Fruit fly (Drosophila melanogaster) whole organism, prepupa: ENCODE data around the gene zormin.

Experiments used
- Blimp-1 ChIP-seq: fragments of 200-800 bp; sonication (Bioruptor generic); optimal IDR thresholded peaks from 3 replicates; lab custom pipeline; 2017; ENCODE audit warnings: missing biosample characterization, missing genetic modification characterization, mild to moderate bottlenecking, moderate library complexity, missing genetic modification reagents
- CG10631 ChIP-seq: fragments of 200-800 bp; sonication (Bioruptor generic); optimal IDR thresholded peaks from 2 replicates; lab custom pipeline; 2016; ENCODE audit warnings: missing biosample characterization, missing genetic modification characterization
- CG11294 ChIP-seq: fragments of 200-800 bp; sonication (Bioruptor generic); IDR thresholded peaks from 2 replicates; pipeline ENCODE4 v1.3.6; 2022; ENCODE audit warnings: missing biosample characterization, missing genetic modification characterization
- CG11902 ChIP-seq: fragments of 200-800 bp; sonication (Bioruptor generic); optimal IDR thresholded peaks from 3 replicates; lab custom pipeline; 2016; ENCODE audit warnings: missing biosample characterization, missing genetic modification characterization
- CG15336 ChIP-seq: fragments of 200-800 bp; sonication (Bioruptor generic); IDR thresholded peaks from 2 replicates; pipeline ENCODE4 v1.3.6; 2022; ENCODE audit warnings: missing biosample characterization, missing genetic modification characterization
- CG1621 ChIP-seq: fragments of 200-800 bp; sonication (Bioruptor generic); optimal IDR thresholded peaks from 3 replicates; lab custom pipeline; 2018; ENCODE audit warnings: missing biosample characterization, mild to moderate bottlenecking, missing genetic modification characterization
- CG16779 ChIP-seq: fragments of 200-800 bp; sonication (Bioruptor generic); optimal IDR thresholded peaks from 3 replicates; lab custom pipeline; 2017; ENCODE audit warnings: missing biosample characterization, mild to moderate bottlenecking, missing genetic modification characterization
- CG3032 ChIP-seq: fragments of 200-800 bp; optimal IDR thresholded peaks from 2 replicates; lab custom pipeline; 2019; ENCODE audit warnings: missing biosample characterization, mild to moderate bottlenecking, missing genetic modification characterization, moderate library complexity
- CG31627 ChIP-seq: fragments of 200-800 bp; sonication (Bioruptor generic); optimal IDR thresholded peaks from 3 replicates; lab custom pipeline; 2016; ENCODE audit warnings: missing biosample characterization, missing genetic modification characterization
- CG32006 ChIP-seq: fragments of 200-800 bp; sonication (Bioruptor generic); optimal IDR thresholded peaks from 3 replicates; lab custom pipeline; 2017; ENCODE audit warnings: missing biosample characterization, mild to moderate bottlenecking, missing genetic modification characterization
- CG3919 ChIP-seq: fragments of 200-800 bp; sonication (Bioruptor generic); optimal IDR thresholded peaks from 3 replicates; lab custom pipeline; 2016; ENCODE audit warnings: missing biosample characterization, missing genetic modification characterization
- CG4318 ChIP-seq: fragments of 200-800 bp; sonication (Bioruptor generic); optimal IDR thresholded peaks from 3 replicates; lab custom pipeline; 2017; ENCODE audit warnings: missing biosample characterization, mild to moderate bottlenecking, missing genetic modification characterization
- CG6163 ChIP-seq: fragments of 200-800 bp; sonication (Bioruptor generic); IDR thresholded peaks from 3 replicates; pipeline ENCODE4 v1.3.6; 2022; ENCODE audit warnings: missing biosample characterization, missing genetic modification characterization
- CG6276 ChIP-seq: fragments of 200-800 bp; sonication (Bioruptor generic); optimal IDR thresholded peaks from 2 replicates; lab custom pipeline; 2017; ENCODE audit warnings: missing biosample characterization, mild to moderate bottlenecking, missing genetic modification characterization
- CG6792 ChIP-seq: fragments of 200-800 bp; sonication (Bioruptor generic); optimal IDR thresholded peaks from 3 replicates; lab custom pipeline; 2016; ENCODE audit warnings: missing biosample characterization, missing genetic modification characterization
- CG6854 ChIP-seq: fragments of 200-800 bp; sonication (Bioruptor generic); optimal IDR thresholded peaks from 2 replicates; lab custom pipeline; 2017; ENCODE audit warnings: missing biosample characterization, mild to moderate bottlenecking, missing genetic modification characterization
- CG7368 ChIP-seq: fragments of 200-800 bp; sonication (Bioruptor generic); optimal IDR thresholded peaks from 3 replicates; lab custom pipeline; 2016; ENCODE audit warnings: missing biosample characterization, missing genetic modification characterization
- CG8119 ChIP-seq: fragments of 200-800 bp; sonication (Bioruptor generic); IDR thresholded peaks from 3 replicates; pipeline ENCODE4 v1.3.6; 2022; ENCODE audit warnings: missing biosample characterization, missing genetic modification characterization
- CG8319 ChIP-seq: fragments of 200-800 bp; sonication (Bioruptor generic); optimal IDR thresholded peaks from 3 replicates; lab custom pipeline; 2016; ENCODE audit warnings: missing biosample characterization, missing genetic modification characterization
- CG8632 ChIP-seq: fragments of 200-800 bp; sonication (Bioruptor generic); optimal IDR thresholded peaks from 3 replicates; lab custom pipeline; 2016; ENCODE audit warnings: missing biosample characterization, missing genetic modification characterization
- Eip75B ChIP-seq: fragments of 200-800 bp; sonication (Bioruptor generic); optimal IDR thresholded peaks from 3 replicates; lab custom pipeline; 2016; ENCODE audit warnings: missing biosample characterization, missing genetic modification characterization
- Eip78C ChIP-seq: fragments of 200-800 bp; sonication (Bioruptor generic); peaks from one replicate; lab custom pipeline; 2016; ENCODE audit warnings: missing biosample characterization, missing genetic modification characterization
- Eip93F ChIP-seq: fragments of 200-800 bp; sonication (Bioruptor generic); optimal IDR thresholded peaks from 2 replicates; lab custom pipeline; 2016; ENCODE audit warnings: missing biosample characterization, mild to moderate bottlenecking, missing genetic modification characterization
- Ets21C ChIP-seq: fragments of 200-800 bp; sonication (Bioruptor generic); optimal IDR thresholded peaks from 3 replicates; lab custom pipeline; 2016; ENCODE audit warnings: missing biosample characterization, missing genetic modification characterization
- Ets96B ChIP-seq: fragments of 200-800 bp; optimal IDR thresholded peaks from 2 replicates; lab custom pipeline; 2019; ENCODE audit warnings: missing biosample characterization, mild to moderate bottlenecking, missing genetic modification characterization, moderate library complexity
- Gug ChIP-seq: fragments of 200-800 bp; sonication (Bioruptor generic); IDR thresholded peaks from 2 replicates; pipeline ENCODE4 v1.3.6; 2022; ENCODE audit warnings: missing biosample characterization, missing genetic modification characterization
- Hr38 ChIP-seq: sonication (Bioruptor generic); optimal IDR thresholded peaks from 2 replicates; lab custom pipeline; 2016; ENCODE audit warnings: missing biosample characterization, missing genetic modification characterization
- Hr39 ChIP-seq: fragments of 200-800 bp; sonication (Bioruptor generic); optimal IDR thresholded peaks from 2 replicates; lab custom pipeline; 2016; ENCODE audit warnings: missing biosample characterization, missing genetic modification characterization
- Hr4 ChIP-seq: fragments of 200-800 bp; sonication (Bioruptor generic); optimal IDR thresholded peaks from 3 replicates; lab custom pipeline; 2016; ENCODE audit warnings: missing biosample characterization, missing genetic modification characterization
- Met ChIP-seq: fragments of 200-800 bp; sonication (Bioruptor generic); optimal IDR thresholded peaks from 3 replicates; lab custom pipeline; 2016; ENCODE audit warnings: missing biosample characterization, missing genetic modification characterization
- OdsH ChIP-seq: fragments of 200-800 bp; sonication (Bioruptor generic); optimal IDR thresholded peaks from 3 replicates; lab custom pipeline; 2016; ENCODE audit warnings: missing biosample characterization, missing genetic modification characterization
- Smox ChIP-seq: fragments of 200-800 bp; sonication (Bioruptor generic); optimal IDR thresholded peaks from 3 replicates; lab custom pipeline; 2016; ENCODE audit warnings: missing biosample characterization, missing genetic modification characterization
- Sox102F ChIP-seq: fragments of 200-800 bp; sonication (Bioruptor generic); optimal IDR thresholded peaks from 2 replicates; lab custom pipeline; 2016; ENCODE audit warnings: missing biosample characterization, mild to moderate bottlenecking, missing genetic modification characterization
- Sox14 ChIP-seq: fragments of 200-800 bp; sonication (Bioruptor generic); optimal IDR thresholded peaks from 3 replicates; lab custom pipeline; 2016; ENCODE audit warnings: missing biosample characterization, missing genetic modification characterization
- Sox15 ChIP-seq: fragments of 200-800 bp; sonication (Bioruptor generic); optimal IDR thresholded peaks from 3 replicates; lab custom pipeline; 2016; ENCODE audit warnings: missing biosample characterization, missing genetic modification characterization
- achi ChIP-seq: fragments of 200-800 bp; sonication (Bioruptor generic); optimal IDR thresholded peaks from 3 replicates; lab custom pipeline; 2016; ENCODE audit warnings: missing biosample characterization, missing genetic modification characterization
- acj6 ChIP-seq: fragments of 200-800 bp; sonication (Bioruptor generic); optimal IDR thresholded peaks from 3 replicates; lab custom pipeline; 2016; ENCODE audit warnings: missing biosample characterization, missing genetic modification characterization
- cyc ChIP-seq: fragments of 200-800 bp; sonication (Bioruptor generic); optimal IDR thresholded peaks from 3 replicates; lab custom pipeline; 2016; ENCODE audit warnings: missing biosample characterization, missing genetic modification characterization
- dac ChIP-seq: fragments of 200-800 bp; sonication (Bioruptor generic); optimal IDR thresholded peaks from 2 replicates; lab custom pipeline; 2017; ENCODE audit warnings: missing biosample characterization, mild to moderate bottlenecking, missing genetic modification characterization
- dsx ChIP-seq: fragments of 200-800 bp; optimal IDR thresholded peaks from 3 replicates; lab custom pipeline; 2019; ENCODE audit warnings: missing biosample characterization, mild to moderate bottlenecking, missing genetic modification characterization, moderate library complexity; ENCODE audit not compliant: poor library complexity, severe bottlenecking
- eg ChIP-seq: fragments of 200-800 bp; sonication (Bioruptor generic); IDR thresholded peaks from 3 replicates; pipeline ENCODE4 v1.3.6; 2022; ENCODE audit warnings: missing biosample characterization, missing genetic modification characterization
- esn ChIP-seq: fragments of 200-800 bp; sonication (Bioruptor generic); optimal IDR thresholded peaks from 2 replicates; lab custom pipeline; 2016; ENCODE audit warnings: missing biosample characterization, mild to moderate bottlenecking, missing genetic modification characterization, moderate library complexity
- fd59A ChIP-seq: fragments of 200-800 bp; sonication (Bioruptor generic); optimal IDR thresholded peaks from 2 replicates; lab custom pipeline; 2017; ENCODE audit warnings: missing biosample characterization, mild to moderate bottlenecking, missing genetic modification characterization, missing genetic modification reagents
- fd85E ChIP-seq: fragments of 200-800 bp; sonication (Bioruptor generic); optimal IDR thresholded peaks from 3 replicates; lab custom pipeline; 2016; ENCODE audit warnings: missing biosample characterization, missing genetic modification characterization
- fkh ChIP-seq: fragments of 200-800 bp; sonication (Bioruptor generic); optimal IDR thresholded peaks from 3 replicates; lab custom pipeline; 2017; ENCODE audit warnings: missing biosample characterization, mild to moderate bottlenecking, missing genetic modification characterization, moderate library complexity
- lz ChIP-seq: fragments of 200-800 bp; sonication (Bioruptor generic); optimal IDR thresholded peaks from 3 replicates; lab custom pipeline; 2016; ENCODE audit warnings: missing biosample characterization, missing genetic modification characterization
- net ChIP-seq: fragments of 200-800 bp; sonication (Bioruptor generic); optimal IDR thresholded peaks from 3 replicates; lab custom pipeline; 2016; ENCODE audit warnings: missing biosample characterization, missing genetic modification characterization
- salr ChIP-seq, 2 experiments: fragments of 200-800 bp; sonication (Bioruptor generic); optimal IDR thresholded peaks; 3 replicates each; lab custom pipeline; 2016 to 2018; ENCODE audit warnings: missing biosample characterization in 2 of 2, missing genetic modification characterization in 2 of 2, mild to moderate bottlenecking in 1 of 2
- spab ChIP-seq: fragments of 200-800 bp; sonication (Bioruptor generic); optimal IDR thresholded peaks from 2 replicates; lab custom pipeline; 2017; ENCODE audit warnings: missing biosample characterization, mild to moderate bottlenecking, missing genetic modification characterization, missing genetic modification reagents
- ss ChIP-seq, 2 experiments: fragments of 200-800 bp; sonication (Bioruptor generic); optimal IDR thresholded peaks; 2 replicates in 1 of 2; 3 replicates in 1 of 2; lab custom pipeline; 2017 to 2018; ENCODE audit warnings: mild to moderate bottlenecking in 2 of 2, missing biosample characterization in 2 of 2, missing genetic modification characterization in 2 of 2, moderate library complexity in 1 of 2
- svp ChIP-seq: fragments of 200-800 bp; sonication (Bioruptor generic); peaks from one replicate; lab custom pipeline; 2016; ENCODE audit warnings: missing biosample characterization, missing genetic modification characterization
- topi ChIP-seq: fragments of 200-800 bp; sonication (Bioruptor generic); optimal IDR thresholded peaks from 3 replicates; lab custom pipeline; 2016; ENCODE audit warnings: missing biosample characterization, missing genetic modification characterization
- vri ChIP-seq: fragments of 200-800 bp; sonication (Bioruptor generic); optimal IDR thresholded peaks from 3 replicates; lab custom pipeline; 2016; ENCODE audit warnings: missing biosample characterization, mild to moderate bottlenecking, missing genetic modification characterization

Gene zormin

DNA sequence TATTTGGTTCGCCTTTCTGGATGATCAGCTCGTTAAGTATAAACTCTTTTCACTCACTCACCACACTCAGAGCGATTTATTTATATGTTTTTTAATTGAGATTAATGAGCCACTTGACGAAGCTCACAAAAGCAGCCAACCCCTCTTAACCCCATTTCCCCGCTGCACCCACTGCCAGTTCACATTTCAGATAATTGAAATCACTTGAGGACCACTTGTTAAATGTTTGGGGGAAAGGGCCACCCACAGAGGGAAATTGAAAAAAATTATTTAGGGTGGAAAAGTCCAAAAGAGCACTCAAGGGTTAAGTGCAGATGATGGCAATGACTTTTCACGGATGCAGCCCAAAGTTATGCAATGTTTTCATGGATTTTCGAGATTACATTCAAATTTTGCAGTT lies 1.2 kb upstream of the zormin start:
- TF ChIP-seq CG15336 = peak; percentile 50
- peak; percentile 63 for TF ChIP-seq OdsH
- peak; percentile 18 for TF ChIP-seq CG6792 (GFP tag; lab: Kevin White, UChicago)
- peak; percentile 23 for TF ChIP-seq Ets21C (GFP tag; lab: Kevin White, UChicago)
- peak; percentile 25 for TF ChIP-seq lz (GFP tag; lab: Kevin White, UChicago)
- TF ChIP-seq Sox14 (GFP tag; lab: Kevin White, UChicago) = peak; percentile 39
- no peak for TF ChIP-seq CG4318 (GFP tag; lab: Kevin White, UChicago)
- TF ChIP-seq fd59A (GFP tag; lab: Kevin White, UChicago) = no peak
- TF ChIP-seq cyc (GFP tag; lab: Kevin White, UChicago) = peak; percentile 31
- no peak for TF ChIP-seq Eip75B (GFP tag; lab: Kevin White, UChicago)
- TF ChIP-seq fkh (GFP tag; lab: Kevin White, UChicago) = no peak
- TF ChIP-seq net = peak; percentile 57
- TF ChIP-seq Eip93F = no peak
- TF ChIP-seq achi = peak; percentile 23
- TF ChIP-seq salr (GFP tag; optimal IDR thresholded peaks at IDR 0.05; lab: Kevin White, UChicago) = peak; percentile 12 to 40
- TF ChIP-seq esn (GFP tag; lab: Kevin White, UChicago) = peak; percentile 53
- TF ChIP-seq acj6 (GFP tag; lab: Kevin White, UChicago) = peak; percentile 64
- TF ChIP-seq CG6276 = no peak
- TF ChIP-seq Sox102F (GFP tag; lab: Kevin White, UChicago) = peak; percentile 59
- TF ChIP-seq spab (GFP tag; lab: Kevin White, UChicago) = no peak
- peak; percentile 3 for TF ChIP-seq CG1621
- TF ChIP-seq CG10631 (GFP tag; lab: Kevin White, UChicago) = peak; percentile 43
- TF ChIP-seq vri (GFP tag; lab: Kevin White, UChicago) = peak; percentile 4
- no peak for TF ChIP-seq CG8632 (GFP tag; lab: Kevin White, UChicago)
- TF ChIP-seq Smox (GFP tag; lab: Kevin White, UChicago) = peak; percentile 58
- TF ChIP-seq CG3919 (GFP tag; lab: Kevin White, UChicago) = peak; percentile 47
- TF ChIP-seq Ets96B = peak; percentile 19
- no peak for TF ChIP-seq CG8319 (GFP tag; lab: Kevin White, UChicago)
- no peak for TF ChIP-seq CG16779 (tag; lab: Kevin White, UChicago)
- peak; percentile 47 for TF ChIP-seq topi
- TF ChIP-seq Met = peak; percentile 57
- TF ChIP-seq Blimp-1 (GFP tag; lab: Kevin White, UChicago) = no peak
- peak; percentile 25 for TF ChIP-seq dsx
- no peak for TF ChIP-seq CG6854
- no peak for TF ChIP-seq CG8119 (GFP tag; lab: Robert Waterston, UW)
- peak; percentile 82 for TF ChIP-seq Eip78C
- TF ChIP-seq Sox15 (GFP tag; lab: Kevin White, UChicago) = peak; percentile 25
- TF ChIP-seq ss (GFP tag; optimal IDR thresholded peaks at IDR 0.05; lab: Kevin White, UChicago) = no peak
- peak; percentile 70 for TF ChIP-seq svp (GFP tag; lab: Kevin White, UChicago)
- no peak for TF ChIP-seq eg (GFP tag; lab: Robert Waterston, UW)
- TF ChIP-seq Hr4 (GFP tag; lab: Kevin White, UChicago) = peak; percentile 46
- peak; percentile 32 for TF ChIP-seq CG3032 (tag; lab: Kevin White, UChicago)
- TF ChIP-seq CG11902 (GFP tag; lab: Kevin White, UChicago) = peak; percentile 3
- peak; percentile 62 for TF ChIP-seq CG6163
- TF ChIP-seq CG11294 (GFP tag; lab: Robert Waterston, UW) = no peak
- TF ChIP-seq Hr38 (GFP tag; lab: Kevin White, UChicago) = no peak
- no peak for TF ChIP-seq Gug (GFP tag; lab: Robert Waterston, UW)
- TF ChIP-seq CG32006 (GFP tag; lab: Kevin White, UChicago) = peak; percentile 54
- no peak for TF ChIP-seq fd85E (GFP tag; lab: Kevin White, UChicago)
- TF ChIP-seq dac (GFP tag; lab: Kevin White, UChicago) = no peak
- peak; percentile 55 for TF ChIP-seq CG31627 (GFP tag; lab: Kevin White, UChicago)
- peak; percentile 55 for TF ChIP-seq Hr39
- peak; percentile 42 for TF ChIP-seq CG7368 (GFP tag; lab: Kevin White, UChicago)
